Worm (Caenorhabditis elegans) whole organism, L1 larva: ENCODE results near the gene lec-9.

ENCODE experiments used
- C16A3.4 ChIP-seq: fragments of 150-350 bp; optimal IDR thresholded peaks from 2 replicates; lab custom pipeline; 2014; ENCODE audit warnings: missing biosample characterization, missing genetic modification characterization
- aly-2 ChIP-seq: fragments of 150-350 bp; optimal IDR thresholded peaks from 2 replicates; lab custom pipeline; 2014; ENCODE audit warnings: missing biosample characterization, missing genetic modification characterization
- dpl-1 ChIP-seq, 3 experiments: fragments of 150-350 bp in 2 of 3; sonication (generic microtip) in 1 of 3; optimal IDR thresholded peaks; 2 replicates each; lab custom pipeline; 2014 to 2017; ENCODE audit warnings: missing biosample characterization in 3 of 3, missing genetic modification characterization in 3 of 3, missing genetic modification reagents in 3 of 3
- elt-3 ChIP-seq, 6 experiments: fragments of 150-350 bp in 1 of 6; sonication (generic microtip); optimal IDR thresholded peaks; 2 replicates each; lab custom pipeline; 2017 to 2018; ENCODE audit warnings: missing biosample characterization in 6 of 6, missing genetic modification characterization in 6 of 6, inconsistent platforms in 1 of 6
- fos-1 ChIP-seq: fragments of 150-350 bp; optimal IDR thresholded peaks from 2 replicates; lab custom pipeline; 2014; ENCODE audit warnings: missing biosample characterization, missing genetic modification characterization
- lin-14 ChIP-seq: fragments of 200-800 bp; sonication (Bioruptor generic); optimal IDR thresholded peaks from 2 replicates; lab custom pipeline; 2018; ENCODE audit warnings: mild to moderate bottlenecking, missing genetic modification characterization, moderate library complexity, missing compliant biosample characterization
- lin-15B ChIP-seq: fragments of 150-350 bp; sonication (generic microtip); optimal IDR thresholded peaks from 3 replicates; lab custom pipeline; 2014; ENCODE audit warnings: missing biosample characterization, missing genetic modification characterization
- snpc-4 ChIP-seq: fragments of 150-350 bp; optimal IDR thresholded peaks from 2 replicates; lab custom pipeline; 2014; ENCODE audit warnings: missing biosample characterization, missing genetic modification characterization
- vab-15 ChIP-seq: sonication (generic microtip); optimal IDR thresholded peaks from 2 replicates; lab custom pipeline; 2017; ENCODE audit warnings: missing genotype, mild to moderate bottlenecking, missing genetic modification characterization, missing compliant biosample characterization
- ztf-4 ChIP-seq: fragments of 150-350 bp; optimal IDR thresholded peaks from 2 replicates; lab custom pipeline; 2014; ENCODE audit warnings: missing biosample characterization, missing genetic modification characterization

DNA sequence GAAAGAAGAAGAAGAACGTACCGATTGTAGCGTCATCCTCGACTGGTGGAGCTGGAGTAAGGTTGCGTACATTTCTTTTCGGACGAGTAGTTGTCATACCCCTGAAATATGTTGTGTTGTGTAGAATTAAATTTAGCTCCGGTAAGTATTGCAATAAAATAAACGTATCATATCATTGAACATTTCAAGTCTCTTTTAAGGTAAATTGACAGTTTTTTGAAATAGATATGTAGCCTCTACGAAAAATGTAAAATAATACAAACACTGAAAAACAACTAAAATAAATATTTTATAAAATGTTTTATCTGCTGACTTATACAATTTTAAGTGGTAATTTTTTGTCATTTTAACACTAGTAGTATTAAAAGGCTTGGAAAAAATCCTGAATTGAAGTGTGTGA, 9.7 kb downstream of the lec-9 start, which contains the start of gene C16H3.3:
- TF ChIP-seq aly-2 (no peak), lin-15B (tag; lab: Kevin White, UChicago) (no peak), C16A3.4 (tag; lab: Kevin White, UChicago) (no peak), fos-1 (tag; lab: Kevin White, UChicago) (no peak), ztf-4 (tag; lab: Kevin White, UChicago) (no peak), vab-15 (tag; lab: Kevin White, UChicago) (no peak), elt-3 (tag; optimal IDR thresholded peaks at IDR 0.05; lab: Kevin White, UChicago) (no peak), dpl-1 (GFP tag; optimal IDR thresholded peaks at IDR 0.05; lab: Kevin White, UChicago) (no peak), snpc-4 (tag; lab: Kevin White, UChicago) (no peak), lin-14 (GFP tag; lab: Kevin White, UChicago) (no peak)
